Worm (Caenorhabditis elegans): ENCODE results near the gene M199.9.

DNA sequence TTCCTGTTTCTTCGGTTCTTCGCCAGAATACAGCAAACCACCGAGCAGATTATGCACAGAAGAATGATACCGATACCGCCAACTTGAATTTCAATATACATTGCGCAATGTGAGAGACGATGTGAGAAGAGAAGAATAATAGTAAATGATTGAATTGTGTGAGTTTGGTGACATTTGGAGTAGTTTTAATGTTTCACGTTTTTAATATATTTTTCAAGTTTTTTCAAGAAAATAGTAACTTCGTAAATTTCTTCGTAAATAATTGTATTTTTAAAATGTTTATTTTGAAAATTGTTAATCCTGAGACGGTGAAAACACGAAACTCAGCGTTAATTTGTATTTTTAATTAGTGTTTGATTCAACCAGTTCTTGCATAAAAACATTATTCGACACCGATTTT is 14.5 kb downstream of the M199.9 start, which contains the start of gene M199.134:
- TF ChIP-seq F33H1.4 (GFP tag; IDR thresholded peaks at IDR 0.05), result no peak
- no peak for TF ChIP-seq tbp1 (GFP tag; optimal IDR thresholded peaks at IDR 0.05)
- no peak for TF ChIP-seq somi-1 (GFP tag; optimal IDR thresholded peaks at IDR 0.05)
- TF ChIP-seq ama-1 (optimal IDR thresholded peaks at IDR 0.05), result no peak
- no peak for TF ChIP-seq ama-1 (GFP tag; optimal IDR thresholded peaks at IDR 0.05)
- no peak for TF ChIP-seq aptf-3 (GFP tag; IDR thresholded peaks at IDR 0.05)
- TF ChIP-seq ekl-4 (GFP tag; IDR thresholded peaks at IDR 0.05), result no peak
- no peak for TF ChIP-seq xnd-1 (tag; optimal IDR thresholded peaks at IDR 0.05)
- TF ChIP-seq sptf-2 (GFP tag; optimal IDR thresholded peaks at IDR 0.05), result no peak
- TF ChIP-seq let-526 (GFP tag; IDR thresholded peaks at IDR 0.05), result no peak
- TF ChIP-seq B0336.3 (GFP tag; IDR thresholded peaks at IDR 0.05), result no peak

Data from whole organism, young adult.